Worm (Caenorhabditis elegans): ENCODE measurements around the gene Y46H3D.8.
A peak's percentile ranks its signal among the peaks of the same experiment; 100 is the strongest.

Gene Y46H3D.8

ce11 chrV:1600561-1601088, 30.4 kb downstream of the Y46H3D.8 start, which contains the start of gene F16B4.2:
Gene F16B4.2, plus strand, starts transcription at chrV:1601038.
- peak; percentile 13 for TF ChIP-seq hmg-11 (tag; optimal IDR thresholded peaks at IDR 0.05)
- no peak for TF ChIP-seq aly-2 (tag; optimal IDR thresholded peaks at IDR 0.05)
- no peak for TF ChIP-seq zag-1 (tag; optimal IDR thresholded peaks at IDR 0.05)
- TF ChIP-seq ztf-4 (tag; optimal IDR thresholded peaks at IDR 0.05) = no peak

- TF ChIP-seq nhr-23 (tag; optimal IDR thresholded peaks at IDR 0.05) (peak; percentile 65), ceh-16 (tag; optimal IDR thresholded peaks at IDR 0.05) (no peak), lin-39 (tag; optimal IDR thresholded peaks at IDR 0.05) (no peak), skn-1 (tag; optimal IDR thresholded peaks at IDR 0.05) (no peak), fkh-2 (tag; optimal IDR thresholded peaks at IDR 0.05) (no peak), eor-1 (tag; optimal IDR thresholded peaks at IDR 0.05) (no peak), nhr-11 (tag; optimal IDR thresholded peaks at IDR 0.05) (no peak), nhr-43 (tag; optimal IDR thresholded peaks at IDR 0.05; ENCODE audit: poor library complexity, severe bottlenecking) (peak; percentile 54), unc-39 (tag; optimal IDR thresholded peaks at IDR 0.05) (no peak), zag-1 (tag; optimal IDR thresholded peaks at IDR 0.05) (no peak)
Observed at ce11 chrV:1594554-1595092, 36.4 kb downstream of the Y46H3D.8 start.

- TF ChIP-seq elt-1 (tag; optimal IDR thresholded peaks at IDR 0.05) (no peak), unc-39 (tag; optimal IDR thresholded peaks at IDR 0.05) (no peak), nhr-25 (tag; optimal IDR thresholded peaks at IDR 0.05) (peak; percentile 46), ceh-9 (tag; optimal IDR thresholded peaks at IDR 0.05) (no peak), lsy-12 (tag; optimal IDR thresholded peaks at IDR 0.05) (peak; percentile 5), nhr-23 (tag; optimal IDR thresholded peaks at IDR 0.05) (peak; percentile 19), R02D3.7 (tag; optimal IDR thresholded peaks at IDR 0.05) (no peak), nfya-1 (tag; optimal IDR thresholded peaks at IDR 0.05; ENCODE audit: insufficient read depth) (no peak), ZK546.5 (tag; optimal IDR thresholded peaks at IDR 0.05) (no peak), jun-1 (tag; optimal IDR thresholded peaks at IDR 0.05) (no peak), ceh-28 (tag; optimal IDR thresholded peaks at IDR 0.05) (peak; percentile 39), ama-1 (optimal IDR thresholded peaks at IDR 0.05) (peak; percentile 63), lin-39 (tag; optimal IDR thresholded peaks at IDR 0.05) (no peak), ztf-11 (tag; optimal IDR thresholded peaks at IDR 0.05) (no peak), elt-2 (tag; optimal IDR thresholded peaks at IDR 0.05) (no peak), ceh-16 (tag; optimal IDR thresholded peaks at IDR 0.05) (no peak), skn-1 (tag; optimal IDR thresholded peaks at IDR 0.05) (no peak), nhr-28 (tag; optimal IDR thresholded peaks at IDR 0.05) (no peak), nhr-43 (tag; optimal IDR thresholded peaks at IDR 0.05; ENCODE audit: poor library complexity, severe bottlenecking) (peak; percentile 66), nhr-12 (tag; optimal IDR thresholded peaks at IDR 0.05) (no peak), mdl-1 (tag; optimal IDR thresholded peaks at IDR 0.05) (no peak), snpc-4 (tag; optimal IDR thresholded peaks at IDR 0.05) (no peak), nhr-237 (tag; optimal IDR thresholded peaks at IDR 0.05) (no peak)
Observed at ce11 chrV:1593799-1594420, 37.1 kb downstream of the Y46H3D.8 start, which contains the start of gene F16B4.4. Gene F16B4.4, plus strand, starts transcription at chrV:1594019.

- TF ChIP-seq daf-12 (tag; optimal IDR thresholded peaks at IDR 0.05) = no peak
- no peak for TF ChIP-seq R02D3.7 (tag; optimal IDR thresholded peaks at IDR 0.05)
- no peak for TF ChIP-seq egl-5 (tag; optimal IDR thresholded peaks at IDR 0.05)
- TF ChIP-seq nhr-77 (tag; optimal IDR thresholded peaks at IDR 0.05) = no peak
- TF ChIP-seq ztf-4 (tag; optimal IDR thresholded peaks at IDR 0.05) = no peak
- no peak for TF ChIP-seq eor-1 (tag; optimal IDR thresholded peaks at IDR 0.05)
- no peak for TF ChIP-seq fkh-2 (tag; optimal IDR thresholded peaks at IDR 0.05)
- no peak for TF ChIP-seq nhr-67 (tag; optimal IDR thresholded peaks at IDR 0.05)
- no peak for TF ChIP-seq elt-2 (tag; optimal IDR thresholded peaks at IDR 0.05)
- TF ChIP-seq ceh-82 (tag; optimal IDR thresholded peaks at IDR 0.05) = no peak
- no peak for TF ChIP-seq ama-1 (optimal IDR thresholded peaks at IDR 0.05)
- TF ChIP-seq sea-2 (GFP tag; optimal IDR thresholded peaks at IDR 0.05) = no peak
- no peak for TF ChIP-seq egl-27 (tag; optimal IDR thresholded peaks at IDR 0.05)
- no peak for TF ChIP-seq ztf-11 (tag; optimal IDR thresholded peaks at IDR 0.05)
- no peak for TF ChIP-seq fkh-10 (GFP tag; optimal IDR thresholded peaks at IDR 0.05)
- no peak for TF ChIP-seq lsy-12 (tag; optimal IDR thresholded peaks at IDR 0.05)
- no peak for TF ChIP-seq ZK546.5 (tag; optimal IDR thresholded peaks at IDR 0.05)
- TF ChIP-seq lin-39 (tag; optimal IDR thresholded peaks at IDR 0.05) = no peak
- TF ChIP-seq fos-1 (tag; optimal IDR thresholded peaks at IDR 0.05) = no peak
Observed at ce11 chrV:1588128-1588527, 42.9 kb downstream of the Y46H3D.8 start, which contains the start of gene F16B4.5. Gene F16B4.5, plus strand, starts transcription at chrV:1588428.

Measured in whole organism, L3 larva.